Fruit fly (Drosophila melanogaster) whole organism, embryonic: ENCODE results near the gene CG12147.

Experiments
- ATbp ChIP-seq: fragments of 200-800 bp; sonication (Bioruptor generic); optimal IDR thresholded peaks from 2 replicates; lab custom pipeline; 2017; ENCODE audit warnings: missing biosample characterization, mild to moderate bottlenecking, missing genetic modification characterization, missing genetic modification reagents
- BEAF-32 ChIP-seq: fragments of 200-800 bp; sonication (Bioruptor generic); optimal IDR thresholded peaks from 3 replicates; lab custom pipeline; 2017; ENCODE audit warnings: missing biosample characterization, missing genetic modification characterization, mild to moderate bottlenecking, moderate library complexity, missing genetic modification reagents
- CG10321 ChIP-seq: fragments of 200-800 bp; sonication (Bioruptor generic); IDR thresholded peaks from 2 replicates; pipeline ENCODE4 v1.3.6; 2022; ENCODE audit warnings: missing biosample characterization, missing genetic modification characterization
- CG11247 ChIP-seq: fragments of 200-800 bp; sonication (Bioruptor generic); IDR thresholded peaks from 2 replicates; pipeline ENCODE4 v1.3.6; 2022; ENCODE audit warnings: missing biosample characterization, missing genetic modification characterization
- CG12659 ChIP-seq: fragments of 200-800 bp; sonication (Bioruptor generic); optimal IDR thresholded peaks from 3 replicates; lab custom pipeline; 2017; ENCODE audit warnings: mild to moderate bottlenecking, missing biosample characterization, missing genetic modification reagents, missing genetic modification characterization
- CG13287 ChIP-seq: fragments of 200-800 bp; sonication (Bioruptor generic); IDR thresholded peaks from 2 replicates; pipeline ENCODE4 v1.3.6; 2022; ENCODE audit warnings: missing biosample characterization, missing genetic modification characterization; ENCODE audit not compliant: partially characterized antibody
- CG15514 ChIP-seq: fragments of 200-800 bp; sonication (Bioruptor generic); optimal IDR thresholded peaks from 3 replicates; lab custom pipeline; 2017; ENCODE audit warnings: missing biosample characterization, missing genetic modification characterization, mild to moderate bottlenecking, moderate library complexity, missing genetic modification reagents
- CG1603 ChIP-seq: fragments of 200-800 bp; sonication (Bioruptor generic); optimal IDR thresholded peaks from 2 replicates; lab custom pipeline; 2019; ENCODE audit warnings: missing biosample characterization, mild to moderate bottlenecking, missing genetic modification characterization, moderate library complexity
- CG17186 ChIP-seq: fragments of 200-800 bp; sonication (Bioruptor generic); optimal IDR thresholded peaks from 3 replicates; lab custom pipeline; 2017; ENCODE audit warnings: missing biosample characterization, missing genetic modification reagents, missing genetic modification characterization
- CG17385 ChIP-seq: fragments of 200-800 bp; sonication (Bioruptor generic); optimal IDR thresholded peaks from 3 replicates; lab custom pipeline; 2018; ENCODE audit warnings: missing biosample characterization, mild to moderate bottlenecking, missing genetic modification characterization
- CG18262 ChIP-seq: fragments of 200-800 bp; optimal IDR thresholded peaks from 3 replicates; lab custom pipeline; 2019; ENCODE audit warnings: missing biosample characterization, mild to moderate bottlenecking, missing genetic modification characterization, moderate library complexity
- CG2120 ChIP-seq: fragments of 200-800 bp; sonication (Bioruptor generic); optimal IDR thresholded peaks from 3 replicates; lab custom pipeline; 2016; ENCODE audit warnings: missing biosample characterization, missing genetic modification characterization
- CG2199 ChIP-seq: fragments of 200-800 bp; sonication (Bioruptor generic); IDR thresholded peaks from 3 replicates; pipeline ENCODE4 v1.3.6; 2022; ENCODE audit warnings: missing biosample characterization, missing genetic modification characterization
- CG30020 ChIP-seq: fragments of 200-800 bp; optimal IDR thresholded peaks from 2 replicates; lab custom pipeline; 2019; ENCODE audit warnings: missing biosample characterization, mild to moderate bottlenecking, missing genetic modification characterization, moderate library complexity
- CG3281 ChIP-seq: fragments of 200-800 bp; sonication (Bioruptor generic); optimal IDR thresholded peaks from 3 replicates; lab custom pipeline; 2017; ENCODE audit warnings: missing biosample characterization, mild to moderate bottlenecking, missing genetic modification characterization
- CG3838 ChIP-seq: fragments of 200-800 bp; sonication (Bioruptor generic); optimal IDR thresholded peaks from 3 replicates; lab custom pipeline; 2016; ENCODE audit warnings: missing biosample characterization, missing genetic modification characterization
- CG4282 ChIP-seq: fragments of 200-800 bp; sonication (Bioruptor generic); optimal IDR thresholded peaks from 2 replicates; lab custom pipeline; 2016; ENCODE audit warnings: missing biosample characterization, missing genetic modification characterization
- CG6654 ChIP-seq: fragments of 200-800 bp; sonication (Bioruptor generic); optimal IDR thresholded peaks from 2 replicates; lab custom pipeline; 2017; ENCODE audit warnings: missing biosample characterization, mild to moderate bottlenecking, missing genetic modification characterization
- CG8281 ChIP-seq: fragments of 200-800 bp; sonication (Bioruptor generic); optimal IDR thresholded peaks from 2 replicates; lab custom pipeline; 2018; ENCODE audit warnings: missing biosample characterization, mild to moderate bottlenecking, missing genetic modification characterization, moderate library complexity
- CG9215 ChIP-seq: fragments of 200-800 bp; sonication (Bioruptor generic); IDR thresholded peaks from 2 replicates; pipeline ENCODE4 v1.3.6; 2022; ENCODE audit warnings: missing biosample characterization, missing genetic modification characterization
- CG9797 ChIP-seq: fragments of 200-800 bp; sonication (Bioruptor generic); optimal IDR thresholded peaks from 3 replicates; lab custom pipeline; 2018; ENCODE audit warnings: missing biosample characterization, mild to moderate bottlenecking, missing genetic modification characterization
- D ChIP-seq, 2 experiments: fragments of 200-800 bp in 1 of 2; fragments of >200 bp in 1 of 2; sonication (Bioruptor generic) in 1 of 2; optimal IDR thresholded peaks; 2 replicates in 1 of 2; 3 replicates in 1 of 2; lab custom pipeline; 2017; ENCODE audit warnings: mild to moderate bottlenecking in 1 of 2, missing biosample characterization in 1 of 2, missing genetic modification characterization in 1 of 2, missing genetic modification reagents in 1 of 2
- D19A ChIP-seq: fragments of 200-800 bp; optimal IDR thresholded peaks from 3 replicates; lab custom pipeline; 2019; ENCODE audit warnings: missing biosample characterization, mild to moderate bottlenecking, missing genetic modification characterization, moderate library complexity
- Elba2 ChIP-seq: fragments of 200-800 bp; sonication (Bioruptor generic); optimal IDR thresholded peaks from 3 replicates; lab custom pipeline; 2016; ENCODE audit warnings: missing biosample characterization, missing genetic modification characterization
- Ets97D ChIP-seq: fragments of 200-800 bp; sonication (Bioruptor generic); optimal IDR thresholded peaks from 3 replicates; lab custom pipeline; 2016; ENCODE audit warnings: missing biosample characterization, missing genetic modification characterization
- HLH54F ChIP-seq: fragments of 200-800 bp; sonication (Bioruptor generic); optimal IDR thresholded peaks from 3 replicates; lab custom pipeline; 2016; ENCODE audit warnings: missing biosample characterization, missing genetic modification characterization
- Hmr ChIP-seq: fragments of 200-800 bp; sonication (Bioruptor generic); optimal IDR thresholded peaks from 3 replicates; lab custom pipeline; 2017; ENCODE audit warnings: mild to moderate bottlenecking, missing biosample characterization, missing genetic modification reagents, missing genetic modification characterization
- Lhr ChIP-seq: fragments of 200-800 bp; sonication (Bioruptor generic); optimal IDR thresholded peaks from 3 replicates; lab custom pipeline; 2017; ENCODE audit warnings: mild to moderate bottlenecking, missing biosample characterization, missing genetic modification reagents, missing genetic modification characterization
- MBD-R2 ChIP-seq: fragments of 200-800 bp; sonication (Bioruptor generic); IDR thresholded peaks from 2 replicates; pipeline ENCODE4 v1.3.6; 2022; ENCODE audit warnings: missing biosample characterization, missing genetic modification characterization
- Myb ChIP-seq: fragments of 200-800 bp; sonication (Bioruptor generic); optimal IDR thresholded peaks from 2 replicates; lab custom pipeline; 2016; ENCODE audit warnings: missing biosample characterization, missing genetic modification characterization
- NK7.1 ChIP-seq: fragments of 200-800 bp; sonication (Bioruptor generic); optimal IDR thresholded peaks from 3 replicates; lab custom pipeline; 2016; ENCODE audit warnings: missing biosample characterization, missing genetic modification characterization
- Nf-YB ChIP-seq: fragments of 200-800 bp; sonication (Bioruptor generic); optimal IDR thresholded peaks from 3 replicates; lab custom pipeline; 2019; ENCODE audit warnings: missing biosample characterization, mild to moderate bottlenecking, missing genetic modification characterization, moderate library complexity
- Pdp1 ChIP-seq, 2 experiments: fragments of 200-800 bp; sonication (Bioruptor generic); optimal IDR thresholded peaks; 3 replicates each; lab custom pipeline; 2016; ENCODE audit warnings: missing biosample characterization in 2 of 2, missing genetic modification characterization in 2 of 2, mild to moderate bottlenecking in 1 of 2, moderate library complexity in 1 of 2
- Sry-δ ChIP-seq: fragments of 200-800 bp; sonication (Bioruptor generic); optimal IDR thresholded peaks from 2 replicates; lab custom pipeline; 2016; ENCODE audit warnings: missing biosample characterization, missing genetic modification characterization
- YL-1 ChIP-seq: fragments of 200-800 bp; sonication (Bioruptor generic); optimal IDR thresholded peaks from 3 replicates; lab custom pipeline; 2017; ENCODE audit warnings: missing biosample characterization, mild to moderate bottlenecking, missing genetic modification characterization
- eyg ChIP-seq: fragments of 200-800 bp; sonication (Bioruptor generic); optimal IDR thresholded peaks from 3 replicates; lab custom pipeline; 2016; ENCODE audit warnings: missing biosample characterization, missing genetic modification characterization
- fd96Cb ChIP-seq: fragments of 200-800 bp; sonication (Bioruptor generic); optimal IDR thresholded peaks from 2 replicates; lab custom pipeline; 2018; ENCODE audit warnings: missing biosample characterization, mild to moderate bottlenecking, missing genetic modification characterization, moderate library complexity
- hbn ChIP-seq: fragments of 200-800 bp; sonication (Bioruptor generic); IDR thresholded peaks from 2 replicates; pipeline ENCODE4 v1.3.6; 2022; ENCODE audit warnings: missing biosample characterization, missing genetic modification characterization; ENCODE audit not compliant: partially characterized antibody
- ind ChIP-seq: fragments of 200-800 bp; sonication (Bioruptor generic); optimal IDR thresholded peaks from 3 replicates; lab custom pipeline; 2016; ENCODE audit warnings: missing biosample characterization, missing genetic modification characterization
- kah ChIP-seq: fragments of 200-800 bp; sonication (Bioruptor generic); optimal IDR thresholded peaks from 2 replicates; lab custom pipeline; 2018; ENCODE audit warnings: missing biosample characterization, mild to moderate bottlenecking, missing genetic modification characterization
- pzg ChIP-seq: fragments of 200-800 bp; sonication (Bioruptor generic); optimal IDR thresholded peaks from 3 replicates; lab custom pipeline; 2018; ENCODE audit warnings: missing biosample characterization, mild to moderate bottlenecking, missing genetic modification characterization, moderate library complexity
- ro ChIP-seq: fragments of 200-800 bp; sonication (Bioruptor generic); IDR thresholded peaks from 2 replicates; pipeline ENCODE4 v1.3.6; 2022; ENCODE audit warnings: missing biosample characterization, missing genetic modification characterization
- row ChIP-seq: fragments of 200-800 bp; sonication (Bioruptor generic); IDR thresholded peaks from 3 replicates; pipeline ENCODE4 v1.3.6; 2022; ENCODE audit warnings: missing biosample characterization, missing genetic modification characterization
- sug ChIP-seq: fragments of 200-800 bp; optimal IDR thresholded peaks from 2 replicates; lab custom pipeline; 2019; ENCODE audit warnings: missing biosample characterization, mild to moderate bottlenecking, missing genetic modification characterization, moderate library complexity
- trem ChIP-seq: fragments of 200-800 bp; optimal IDR thresholded peaks from 3 replicates; lab custom pipeline; 2019; ENCODE audit warnings: missing biosample characterization, mild to moderate bottlenecking, missing genetic modification characterization, moderate library complexity
- ttk ChIP-seq: fragments of 200-800 bp; sonication (Bioruptor generic); IDR thresholded peaks from 2 replicates; pipeline ENCODE4 v2.1.2; 2022; ENCODE audit warnings: missing biosample characterization, missing genetic modification characterization
- tup ChIP-seq: fragments of 200-800 bp; sonication (Bioruptor generic); optimal IDR thresholded peaks from 2 replicates; lab custom pipeline; 2016; ENCODE audit warnings: missing biosample characterization, mild to moderate bottlenecking, missing genetic modification characterization, moderate library complexity
- vfl ChIP-seq: fragments of 200-800 bp; sonication (Bioruptor generic); optimal IDR thresholded peaks from 2 replicates; lab custom pipeline; 2016; ENCODE audit warnings: missing biosample characterization, missing genetic modification characterization
- wek ChIP-seq: fragments of 200-800 bp; sonication (Bioruptor generic); optimal IDR thresholded peaks from 3 replicates; lab custom pipeline; 2018; ENCODE audit warnings: missing biosample characterization, mild to moderate bottlenecking, missing genetic modification characterization, moderate library complexity
- wor ChIP-seq: fragments of 200-800 bp; sonication (Bioruptor generic); IDR thresholded peaks from 2 replicates; pipeline ENCODE4 v1.3.6; 2022; ENCODE audit warnings: missing biosample characterization, missing genetic modification characterization

CG12147 gene

DNA sequence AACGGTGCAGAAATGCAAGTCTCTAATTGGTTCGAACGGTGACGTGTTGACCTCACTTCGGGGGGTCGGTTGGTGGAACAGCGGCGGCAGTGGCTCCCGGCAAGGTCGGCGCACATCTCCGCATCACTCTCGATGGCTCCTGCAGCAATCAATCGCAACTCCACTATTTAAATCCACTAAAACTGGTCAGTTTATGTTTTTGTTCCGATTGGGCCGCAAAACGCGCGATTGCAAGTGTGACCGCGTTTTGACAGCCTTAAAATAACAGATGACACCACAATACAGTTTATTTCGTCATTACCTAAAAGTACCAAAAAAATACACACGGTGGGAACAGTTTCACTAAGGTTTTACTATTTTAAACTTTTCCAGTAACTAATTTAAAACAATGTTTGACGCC, 37.4 kb upstream of the CG12147 start, which contains the start of gene PEK (continued):
- TF ChIP-seq ro (no peak), row (0 out of 3 replicates have a peak, but pooled peaks have one; percentile 20), CG11247 (GFP tag; lab: Robert Waterston, UW) (no peak), Myb (GFP tag; lab: Kevin White, UChicago) (peak; percentile 5), eyg (GFP tag; lab: Kevin White, UChicago) (no peak), CG18262 (tag; lab: Kevin White, UChicago) (no peak), CG2120 (peak; percentile 4), Pdp1 (GFP tag; optimal IDR thresholded peaks at IDR 0.05; lab: Kevin White, UChicago) (peak in 1 of 2 experiments; percentile 42), ttk (GFP tag; lab: Robert Waterston, UW) (no peak), YL-1 (peak; percentile 42), CG13287 (peak; percentile 11; the same call in 1 of the 2 replicates), wek (GFP tag; lab: Kevin White, UChicago) (no peak), CG17385 (GFP tag; lab: Kevin White, UChicago) (no peak), D19A (tag; lab: Kevin White, UChicago) (peak; percentile 17), trem (tag; lab: Kevin White, UChicago) (peak; percentile 44), Sry-δ (peak; percentile 6), tup (GFP tag; lab: Kevin White, UChicago) (no peak), CG9215 (no peak), sug (no peak), ATbp (GFP tag; lab: Kevin White, UChicago) (no peak), CG4282 (GFP tag; lab: Kevin White, UChicago) (no peak), BEAF-32 (GFP tag; lab: Kevin White, UChicago) (peak; percentile 28), CG10321 (GFP tag; lab: Robert Waterston, UW) (no peak), Ets97D (GFP tag; lab: Kevin White, UChicago) (peak; percentile 31), CG15514 (GFP tag; lab: Kevin White, UChicago) (peak; percentile 13), CG9797 (GFP tag; lab: Kevin White, UChicago) (peak; percentile 69), vfl (GFP tag; lab: Kevin White, UChicago) (no peak), CG12659 (GFP tag; lab: Kevin White, UChicago) (peak; percentile 55), CG30020 (tag; lab: Kevin White, UChicago) (peak; percentile 9), CG8281 (tag; lab: Kevin White, UChicago) (no peak), Hmr (no peak), wor (GFP tag; lab: Robert Waterston, UW) (no peak), hbn (GFP tag; lab: Robert Waterston, UW) (0 out of 2 replicates have a peak, but pooled peaks have one; percentile 29), kah (GFP tag; lab: Kevin White, UChicago) (peak; percentile 36), CG17186 (GFP tag; lab: Kevin White, UChicago) (peak; percentile 75), fd96Cb (tag; lab: Kevin White, UChicago) (no peak), CG3281 (no peak), MBD-R2 (GFP tag; lab: Robert Waterston, UW) (peak; percentile 60), CG2199 (no peak), NK7.1 (no peak), CG1603 (tag; lab: Kevin White, UChicago) (peak; percentile 47), ind (no peak), D (optimal IDR thresholded peaks at IDR 0.05; lab: Kevin White, UChicago) (peak; percentile 0), D (GFP tag; optimal IDR thresholded peaks at IDR 0.05; lab: Kevin White, UChicago) (no peak), HLH54F (GFP tag; lab: Kevin White, UChicago) (no peak), Lhr (GFP tag; lab: Kevin White, UChicago) (peak; percentile 32), CG6654 (GFP tag; lab: Kevin White, UChicago) (no peak), Elba2 (GFP tag; lab: Kevin White, UChicago) (peak; percentile 82), pzg (peak; percentile 78), CG3838 (no peak), Nf-YB (peak; percentile 53)
